Worm (Caenorhabditis elegans): ENCODE measurements around the gene mrpl-21.

mrpl-21 gene

ce11 chrIII:4231372-4231771 is 12.0 kb downstream of the mrpl-21 start:
- TF ChIP-seq isw-1 (GFP tag; IDR thresholded peaks at IDR 0.05) (no peak), efl-1 (optimal IDR thresholded peaks at IDR 0.05) (no peak), efl-1 (GFP tag; optimal IDR thresholded peaks at IDR 0.05 in 1 of 2) (peak in 1 of 2 experiments; percentile 48), xbp-1 (tag; optimal IDR thresholded peaks at IDR 0.05) (no peak)

- no peak for TF ChIP-seq C16A3.4 (tag; optimal IDR thresholded peaks at IDR 0.05)
- peak in 1 of 2 experiments; percentile 3 for TF ChIP-seq lsy-2 (tag; optimal IDR thresholded peaks at IDR 0.05)
These were observed 13.3 kb downstream of the mrpl-21 start for ce11 chrIII:4230092-4230491.

- TF ChIP-seq isw-1 (GFP tag; IDR thresholded peaks at IDR 0.05), result no peak
- no peak for TF ChIP-seq efl-1 (optimal IDR thresholded peaks at IDR 0.05)
- TF ChIP-seq efl-1 (GFP tag; optimal IDR thresholded peaks at IDR 0.05 in 1 of 2), result peak in 1 of 2 experiments; percentile 20
These were observed 14.5 kb downstream of the mrpl-21 start, which contains the start of gene F43C1.5 for ce11 chrIII:4228841-4229240. Gene F43C1.5 (plus strand): TSS chrIII:4229141.

- TF ChIP-seq ama-1 (optimal IDR thresholded peaks at IDR 0.05), result no peak
- no peak for TF ChIP-seq blmp-1 (tag; optimal IDR thresholded peaks at IDR 0.05)
- no peak for TF ChIP-seq jun-1 (tag; optimal IDR thresholded peaks at IDR 0.05)
- no peak for TF ChIP-seq egl-27 (tag; optimal IDR thresholded peaks at IDR 0.05)
- TF ChIP-seq ceh-63 (GFP tag; optimal IDR thresholded peaks at IDR 0.05), result no peak
- no peak for TF ChIP-seq alr-1 (tag; optimal IDR thresholded peaks at IDR 0.05; ENCODE audit: borderline replicate concordance)
These were observed 15.4 kb downstream of the mrpl-21 start, which contains the start of gene mpk-1 for ce11 chrIII:4228008-4228407. Gene mpk-1 (minus strand): TSS chrIII:4228108.

ce11 chrIII:4227363-4227762 is 16.0 kb downstream of the mrpl-21 start:
- no peak for TF ChIP-seq nhr-11 (tag; optimal IDR thresholded peaks at IDR 0.05)
- no peak for TF ChIP-seq unc-86 (tag; optimal IDR thresholded peaks at IDR 0.05)
- TF ChIP-seq lin-35 (GFP tag; optimal IDR thresholded peaks at IDR 0.05), result no peak
- no peak for TF ChIP-seq lsy-2 (tag; optimal IDR thresholded peaks at IDR 0.05)
- no peak for TF ChIP-seq mef-2 (tag; optimal IDR thresholded peaks at IDR 0.05)
- TF ChIP-seq lir-3 (tag; optimal IDR thresholded peaks at IDR 0.05; ENCODE audit: poor library complexity), result no peak
- no peak for TF ChIP-seq grh-1 (GFP tag; IDR thresholded peaks at IDR 0.05)
- no peak for TF ChIP-seq egl-27 (tag; optimal IDR thresholded peaks at IDR 0.05)
- no peak for TF ChIP-seq efl-1 (optimal IDR thresholded peaks at IDR 0.05)
- TF ChIP-seq efl-1 (GFP tag; optimal IDR thresholded peaks at IDR 0.05 in 1 of 2), result no peak
- no peak for TF ChIP-seq efl-3 (GFP tag; optimal IDR thresholded peaks at IDR 0.05)
- TF ChIP-seq zip-4 (GFP tag; optimal IDR thresholded peaks at IDR 0.05), result no peak
- TF ChIP-seq ceh-82 (tag; optimal IDR thresholded peaks at IDR 0.05), result no peak
- no peak for TF ChIP-seq F16B12.6 (tag; optimal IDR thresholded peaks at IDR 0.05)
- TF ChIP-seq nhr-77 (tag; optimal IDR thresholded peaks at IDR 0.05), result no peak

ce11 chrIII:4224722-4225121 is 18.6 kb downstream of the mrpl-21 start:
- no peak for TF ChIP-seq efl-1 (optimal IDR thresholded peaks at IDR 0.05)
- peak in 1 of 2 experiments; percentile 94 for TF ChIP-seq efl-1 (GFP tag; optimal IDR thresholded peaks at IDR 0.05 in 1 of 2)
- no peak for TF ChIP-seq unc-86 (tag; optimal IDR thresholded peaks at IDR 0.05)
- no peak for TF ChIP-seq ztf-11 (tag; optimal IDR thresholded peaks at IDR 0.05)
- TF ChIP-seq hlh-17 (GFP tag; optimal IDR thresholded peaks at IDR 0.05; ENCODE audit: borderline replicate concordance), result no peak
- TF ChIP-seq ceh-82 (tag; optimal IDR thresholded peaks at IDR 0.05), result no peak

- TF ChIP-seq ceh-82 (tag; optimal IDR thresholded peaks at IDR 0.05), result peak; percentile 51 to 85 (median 70)
- peak; percentile 32 for TF ChIP-seq unc-62 (GFP tag; optimal IDR thresholded peaks at IDR 0.05)
- TF ChIP-seq sox-4 (tag; optimal IDR thresholded peaks at IDR 0.05), result peak; percentile 58
- TF ChIP-seq pax-3 (tag; optimal IDR thresholded peaks at IDR 0.05), result peak; percentile 61
- no peak for TF ChIP-seq Y116A8C.19 (tag; optimal IDR thresholded peaks at IDR 0.05; ENCODE audit: borderline replicate concordance)
- no peak for TF ChIP-seq nhr-28 (tag; optimal IDR thresholded peaks at IDR 0.05)
- no peak for TF ChIP-seq zip-4 (GFP tag; optimal IDR thresholded peaks at IDR 0.05)
- TF ChIP-seq egl-13 (tag; optimal IDR thresholded peaks at IDR 0.05), result peak; percentile 89
- peak; percentile 32 for TF ChIP-seq nhr-90 (tag; optimal IDR thresholded peaks at IDR 0.05; ENCODE audit: poor library complexity)
- TF ChIP-seq nhr-47 (tag; optimal IDR thresholded peaks at IDR 0.05), result peak; percentile 86
- peak; percentile 87 for TF ChIP-seq nhr-77 (tag; optimal IDR thresholded peaks at IDR 0.05)
- peak; percentile 73 for TF ChIP-seq skn-1 (tag; optimal IDR thresholded peaks at IDR 0.05)
- no peak for TF ChIP-seq ets-5 (GFP tag; IDR thresholded peaks at IDR 0.05)
- TF ChIP-seq egl-27 (tag; optimal IDR thresholded peaks at IDR 0.05), result peak; percentile 29 to 84
- no peak for TF ChIP-seq hlh-4 (tag; optimal IDR thresholded peaks at IDR 0.05)
- TF ChIP-seq ceh-8 (GFP tag; optimal IDR thresholded peaks at IDR 0.05), result peak; percentile 24
- TF ChIP-seq unc-98 (GFP tag; IDR thresholded peaks at IDR 0.05), result 0 out of 2 replicates have a peak, but pooled peaks have one; percentile 12
- TF ChIP-seq snpc-4 (tag; optimal IDR thresholded peaks at IDR 0.05), result peak; percentile 72
- no peak for TF ChIP-seq ceh-63 (GFP tag; optimal IDR thresholded peaks at IDR 0.05)
These were observed 19.7 kb downstream of the mrpl-21 start for ce11 chrIII:4223668-4224127.

Measured in whole organism, L1 larva.